Worm (Caenorhabditis elegans): Measurements from ENCODE around the gene spk-1.

The spk-1 gene

ce11 chrIII:9511660-9512059, 55.3 kb downstream of the spk-1 start:
- TF ChIP-seq nhr-77 (tag; optimal IDR thresholded peaks at IDR 0.05) (no peak), egl-13 (tag; optimal IDR thresholded peaks at IDR 0.05) (no peak), tlp-1 (tag; optimal IDR thresholded peaks at IDR 0.05) (no peak)

Data from whole organism, L1 larva.